Worm (Caenorhabditis elegans) whole organism, L4 larva: Measurements from ENCODE around the gene F44D12.2.

Source experiments
- F49E8.2 ChIP-seq: sonication (generic microtip); optimal IDR thresholded peaks from 2 replicates; lab custom pipeline; 2016; ENCODE audit warnings: missing compliant biosample characterization, mild to moderate bottlenecking, missing genetic modification characterization, borderline replicate concordance
- T26A8.4 ChIP-seq: fragments of 200-800 bp; sonication (Bioruptor generic); IDR thresholded peaks from 2 replicates; pipeline ENCODE4 v1.3.6; 2022; ENCODE audit warnings: missing genetic modification characterization, missing compliant biosample characterization
- Y105C5A.15 ChIP-seq: fragments of 200-800 bp; sonication (Bioruptor generic); IDR thresholded peaks from 2 replicates; pipeline ENCODE4 v1.3.6; 2022; ENCODE audit warnings: missing genetic modification characterization, missing compliant biosample characterization
- ZK337.2 ChIP-seq: fragments of 200-800 bp; sonication (Bioruptor generic); IDR thresholded peaks from 2 replicates; pipeline ENCODE4 v1.3.6; 2022; ENCODE audit warnings: missing genetic modification reagents, missing genetic modification characterization, missing compliant biosample characterization
- aha-1 ChIP-seq: fragments of 150-350 bp; peaks from one replicate; lab custom pipeline; 2014; ENCODE audit warnings: missing biosample characterization, missing genetic modification characterization
- aly-2 ChIP-seq: sonication (generic microtip); optimal IDR thresholded peaks from 2 replicates; lab custom pipeline; 2018; ENCODE audit warnings: missing biosample characterization, missing genetic modification characterization
- hlh-11 ChIP-seq: fragments of 200-800 bp; sonication (Bioruptor generic); optimal IDR thresholded peaks from 2 replicates; lab custom pipeline; 2018; ENCODE audit warnings: mild to moderate bottlenecking, missing genetic modification characterization, missing compliant biosample characterization
- lin-13 ChIP-seq: fragments of 150-350 bp; optimal IDR thresholded peaks from 2 replicates; lab custom pipeline; 2014; ENCODE audit warnings: missing biosample characterization, missing genetic modification reagents, missing genetic modification characterization
- lin-39 ChIP-seq: fragments of 150-350 bp; optimal IDR thresholded peaks from 2 replicates; lab custom pipeline; 2014; ENCODE audit warnings: missing biosample characterization, missing genetic modification reagents, missing genetic modification characterization
- nhr-11 ChIP-seq: fragments of 150-350 bp; optimal IDR thresholded peaks from 2 replicates; lab custom pipeline; 2014; ENCODE audit warnings: missing biosample characterization, missing genetic modification characterization
- nhr-237 ChIP-seq: sonication (generic microtip); optimal IDR thresholded peaks from 2 replicates; lab custom pipeline; 2017; ENCODE audit warnings: missing biosample characterization, missing genetic modification characterization
- nhr-25 ChIP-seq: sonication (generic microtip); optimal IDR thresholded peaks from 2 replicates; lab custom pipeline; 2017; ENCODE audit warnings: missing genetic modification characterization, mild to moderate bottlenecking, missing compliant biosample characterization, antibody characterized with exemption, moderate library complexity, borderline replicate concordance; ENCODE audit not compliant: insufficient read depth

ce11 chrIV:9972629-9973028 lies 44.9 kb downstream of the F44D12.2 start, which contains the start of the genes C47E12.12 and C47E12.10:
- TF ChIP-seq nhr-237 (tag; lab: Kevin White, UChicago), result no peak
- no peak for TF ChIP-seq hlh-11
- no peak for TF ChIP-seq lin-39 (tag; lab: Kevin White, UChicago)
- no peak for TF ChIP-seq Y105C5A.15
- TF ChIP-seq nhr-11 (tag; lab: Kevin White, UChicago), result no peak
- no peak for TF ChIP-seq aha-1 (tag; lab: Kevin White, UChicago)
- TF ChIP-seq T26A8.4, result no peak
- no peak for TF ChIP-seq F49E8.2
- no peak for TF ChIP-seq ZK337.2
- no peak for TF ChIP-seq nhr-25 (tag; lab: Kevin White, UChicago)
- no peak for TF ChIP-seq lin-13
- no peak for TF ChIP-seq aly-2 (tag; lab: Kevin White, UChicago)
